Worm (Caenorhabditis elegans): ENCODE data around the gene msp-10.

ce11 chrIV:9852818-9853466 lies 15.5 kb downstream of the msp-10 start:
- no peak for TF ChIP-seq dve-1 (tag; optimal IDR thresholded peaks at IDR 0.05)
- no peak for TF ChIP-seq C38D4.7 (GFP tag; optimal IDR thresholded peaks at IDR 0.05)
- no peak for TF ChIP-seq T23F11.4 (GFP tag; optimal IDR thresholded peaks at IDR 0.05)
- no peak for TF ChIP-seq pros-1 (tag; optimal IDR thresholded peaks at IDR 0.05)
- TF ChIP-seq unc-55 (GFP tag; optimal IDR thresholded peaks at IDR 0.05), result no peak
- no peak for TF ChIP-seq fkh-10 (GFP tag; optimal IDR thresholded peaks at IDR 0.05)
- TF ChIP-seq pqm-1 (tag; optimal IDR thresholded peaks at IDR 0.05), result no peak
- no peak for TF ChIP-seq C08G9.2 (tag; optimal IDR thresholded peaks at IDR 0.05)
- TF ChIP-seq pha-4 (tag; optimal IDR thresholded peaks at IDR 0.05), result no peak
- no peak for TF ChIP-seq ceh-24 (tag; optimal IDR thresholded peaks at IDR 0.05)
- no peak for TF ChIP-seq ama-1 (optimal IDR thresholded peaks at IDR 0.05)
